Worm (Caenorhabditis elegans): ENCODE results near the gene alp-1.
A peak's percentile ranks its signal among the peaks of the same experiment; 100 is the strongest.

The alp-1 gene

DNA sequence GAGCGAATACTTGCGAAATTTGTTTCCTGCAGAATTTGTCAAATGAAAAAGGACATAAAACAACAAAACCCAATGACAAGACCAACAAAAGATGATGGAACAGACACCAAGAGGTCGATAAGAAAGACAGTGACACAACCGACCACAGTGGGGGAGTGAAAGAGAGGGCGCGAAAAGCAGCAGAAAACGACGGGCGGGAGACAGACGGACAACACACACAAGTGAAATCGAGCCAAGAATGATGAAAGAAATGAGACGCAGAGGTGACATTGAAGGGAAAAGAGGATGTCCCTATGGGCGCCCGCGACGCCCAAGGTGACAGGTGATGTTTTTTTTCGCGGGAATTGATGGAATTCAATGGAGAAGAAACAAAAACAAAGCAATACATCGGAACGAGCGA is 13.8 kb downstream of the alp-1 start (continued):
- TF ChIP-seq ama-1 (optimal IDR thresholded peaks at IDR 0.05): no peak
- no peak for TF ChIP-seq saeg-2 (GFP tag; IDR thresholded peaks at IDR 0.05)

DNA sequence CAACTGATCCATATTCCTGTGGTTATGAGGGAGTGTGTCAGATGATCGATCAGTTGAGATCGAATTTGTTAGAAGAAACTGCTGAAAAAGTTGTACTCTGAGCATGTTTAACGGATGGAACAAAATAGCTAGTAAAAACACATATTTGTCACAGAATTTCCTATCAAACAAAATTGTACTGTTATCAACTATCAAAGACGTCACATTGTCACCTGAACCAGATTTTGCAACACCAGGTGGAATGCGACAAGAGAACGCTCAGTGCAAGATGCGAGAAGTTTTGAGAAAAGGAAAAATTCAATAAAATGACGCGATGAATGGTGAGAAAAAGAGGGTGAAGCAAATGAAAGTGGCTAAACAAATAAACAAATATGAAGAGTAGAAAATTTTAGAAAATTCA is 15.3 kb downstream of the alp-1 start:
- TF ChIP-seq Y5F2A.4 (GFP tag; optimal IDR thresholded peaks at IDR 0.05): no peak
- TF ChIP-seq nhr-77 (tag; optimal IDR thresholded peaks at IDR 0.05): peak; percentile 23
- no peak for TF ChIP-seq zip-2 (tag; optimal IDR thresholded peaks at IDR 0.05)
- no peak for TF ChIP-seq nhr-25 (tag; optimal IDR thresholded peaks at IDR 0.05; ENCODE audit: borderline replicate concordance, insufficient read depth)
- peak; percentile 46 for TF ChIP-seq hlh-11 (tag; optimal IDR thresholded peaks at IDR 0.05)
- no peak for TF ChIP-seq ama-1 (optimal IDR thresholded peaks at IDR 0.05)
- TF ChIP-seq Y48G9A.11 (GFP tag; IDR thresholded peaks at IDR 0.05): no peak
- no peak for TF ChIP-seq unc-130 (GFP tag; optimal IDR thresholded peaks at IDR 0.05)
- peak; percentile 67 for TF ChIP-seq nhr-28 (tag; optimal IDR thresholded peaks at IDR 0.05)
- no peak for TF ChIP-seq set-16 (GFP tag; IDR thresholded peaks at IDR 0.05)
- TF ChIP-seq skn-1 (tag; optimal IDR thresholded peaks at IDR 0.05): no peak
- TF ChIP-seq nhr-6 (tag; optimal IDR thresholded peaks at IDR 0.05): no peak
- TF ChIP-seq Y105C5A.15 (GFP tag; IDR thresholded peaks at IDR 0.05): no peak
- TF ChIP-seq spr-1 (tag; optimal IDR thresholded peaks at IDR 0.05): no peak
- no peak for TF ChIP-seq nhr-102 (tag; optimal IDR thresholded peaks at IDR 0.05)
- TF ChIP-seq mep-1 (tag; optimal IDR thresholded peaks at IDR 0.05): no peak
- no peak for TF ChIP-seq lin-13 (GFP tag; optimal IDR thresholded peaks at IDR 0.05)
- no peak for TF ChIP-seq daf-16 (GFP tag; optimal IDR thresholded peaks at IDR 0.05)
- TF ChIP-seq daf-16 (tag; optimal IDR thresholded peaks at IDR 0.05): peak; percentile 26
- TF ChIP-seq nhr-41 (GFP tag; IDR thresholded peaks at IDR 0.05): no peak
- TF ChIP-seq mdl-1 (tag; optimal IDR thresholded peaks at IDR 0.05): no peak
- no peak for TF ChIP-seq F49E8.2 (tag; optimal IDR thresholded peaks at IDR 0.05; ENCODE audit: borderline replicate concordance)
- TF ChIP-seq snpc-4 (tag; optimal IDR thresholded peaks at IDR 0.05): no peak
- TF ChIP-seq zag-1 (tag; optimal IDR thresholded peaks at IDR 0.05): no peak
- TF ChIP-seq lin-29 (GFP tag; IDR thresholded peaks at IDR 0.05): no peak
- TF ChIP-seq nhr-76 (tag; optimal IDR thresholded peaks at IDR 0.05): no peak
- no peak for TF ChIP-seq sdz-12 (GFP tag; optimal IDR thresholded peaks at IDR 0.05)
- TF ChIP-seq dpl-1 (GFP tag; optimal IDR thresholded peaks at IDR 0.05): peak; percentile 13
- peak; percentile 13 for TF ChIP-seq hlh-30 (tag; optimal IDR thresholded peaks at IDR 0.05; ENCODE audit: insufficient read depth)
- peak; percentile 45 for TF ChIP-seq dve-1 (tag; optimal IDR thresholded peaks at IDR 0.05; ENCODE audit: insufficient read depth)
- TF ChIP-seq arid-1 (GFP tag; conservative IDR thresholded peaks at IDR 0.05): no peak
- TF ChIP-seq ceh-32 (tag; optimal IDR thresholded peaks at IDR 0.05; ENCODE audit: poor library complexity): no peak
- no peak for TF ChIP-seq pqm-1 (tag; optimal IDR thresholded peaks at IDR 0.05)
- no peak for TF ChIP-seq zip-11 (GFP tag; IDR thresholded peaks at IDR 0.05)
- TF ChIP-seq fkh-10 (GFP tag; optimal IDR thresholded peaks at IDR 0.05): no peak

DNA sequence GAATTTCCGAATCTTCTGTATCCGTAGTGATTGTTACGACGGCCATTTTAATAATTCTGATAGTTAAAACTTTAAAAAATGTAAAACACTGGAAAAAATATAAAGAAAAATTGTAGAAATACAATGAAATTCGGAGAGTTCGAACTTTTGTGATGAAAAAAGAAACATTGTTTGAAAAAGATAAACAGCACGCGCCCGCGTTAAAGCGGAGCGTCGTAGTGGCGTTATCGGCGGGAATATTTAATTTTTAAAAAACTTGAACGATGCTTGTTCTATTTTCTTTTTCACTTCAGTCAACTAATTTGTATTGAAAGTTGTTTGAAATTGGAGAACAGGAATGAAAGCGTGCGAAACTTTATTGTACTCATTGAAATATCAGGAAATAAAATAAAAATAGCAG is 17.3 kb downstream of the alp-1 start, which contains the start of gene npp-23:
npp-23 (minus strand) TSS at position 56 of the 400 bp plus-strand sequence.
- peak; percentile 89 for TF ChIP-seq Y48G9A.11 (GFP tag; IDR thresholded peaks at IDR 0.05)
- TF ChIP-seq F26F4.8 (GFP tag; conservative IDR thresholded peaks at IDR 0.05): no peak
- TF ChIP-seq mdl-1 (tag; optimal IDR thresholded peaks at IDR 0.05): peak in 1 of 2 experiments; percentile 4
- peak; percentile 96 for TF ChIP-seq T20F7.1 (GFP tag; optimal IDR thresholded peaks at IDR 0.05)
- TF ChIP-seq F37D6.2 (tag; optimal IDR thresholded peaks at IDR 0.05): no peak
- no peak for TF ChIP-seq daf-8 (GFP tag; IDR thresholded peaks at IDR 0.05)
- peak; percentile 62 for TF ChIP-seq mes-2 (tag; optimal IDR thresholded peaks at IDR 0.05; ENCODE audit: poor library complexity, severe bottlenecking)
- peak; percentile 46 for TF ChIP-seq hlh-30 (tag; optimal IDR thresholded peaks at IDR 0.05; ENCODE audit: insufficient read depth)
- TF ChIP-seq dpl-1 (GFP tag; optimal IDR thresholded peaks at IDR 0.05): peak; percentile 95
- no peak for TF ChIP-seq ZK546.5 (tag; optimal IDR thresholded peaks at IDR 0.05)
- no peak for TF ChIP-seq aha-1 (tag)

All from whole organism, L4 larva.